Worm (Caenorhabditis elegans) whole organism, midembryonic: Measurements from ENCODE around the gene elpc-3.

Experiments
- cog-1 ChIP-seq: sonication (generic microtip); optimal IDR thresholded peaks from 2 replicates; lab custom pipeline; 2016; ENCODE audit warnings: missing genetic modification characterization, missing compliant biosample characterization
- flt-1 ChIP-seq: fragments of 200-800 bp; sonication (Bioruptor generic); IDR thresholded peaks from 2 replicates; pipeline ENCODE4 v1.3.6; 2022; ENCODE audit warnings: missing genetic modification characterization, missing compliant biosample characterization
- klf-2 ChIP-seq: fragments of 200-800 bp; sonication (Bioruptor generic); conservative IDR thresholded peaks from 2 replicates; pipeline ENCODE4 v1.3.6; 2022; ENCODE audit warnings: missing genetic modification reagents, missing genetic modification characterization, missing compliant biosample characterization
- ref-1 ChIP-seq: fragments of 200-800 bp; sonication (Bioruptor generic); conservative IDR thresholded peaks from 2 replicates; pipeline ENCODE4 v1.3.6; 2022; ENCODE audit warnings: missing genetic modification reagents, missing genetic modification characterization, missing compliant biosample characterization
- tab-1 ChIP-seq: fragments of 200-800 bp; sonication (Bioruptor generic); IDR thresholded peaks from 2 replicates; pipeline ENCODE4 v1.3.6; 2022; ENCODE audit warnings: missing genetic modification characterization, missing compliant biosample characterization
- ztf-23 ChIP-seq: fragments of 200-800 bp; sonication (Bioruptor generic); IDR thresholded peaks from 2 replicates; pipeline ENCODE4 v1.3.6; 2022; ENCODE audit warnings: missing genetic modification reagents, missing genetic modification characterization, missing compliant biosample characterization

ce11 chrV:12197748-12198147, 16.5 kb upstream of the elpc-3 start:
- TF ChIP-seq ref-1 (GFP tag; lab: Robert Waterston, UW) (no peak), tab-1 (GFP tag; lab: Robert Waterston, UW) (no peak), ztf-23 (no peak), flt-1 (GFP tag; lab: Robert Waterston, UW) (no peak), cog-1 (no peak), klf-2 (GFP tag; lab: Robert Waterston, UW) (no peak)
